Fruit fly (Drosophila melanogaster): ENCODE results near the gene per.

per gene

DNA sequence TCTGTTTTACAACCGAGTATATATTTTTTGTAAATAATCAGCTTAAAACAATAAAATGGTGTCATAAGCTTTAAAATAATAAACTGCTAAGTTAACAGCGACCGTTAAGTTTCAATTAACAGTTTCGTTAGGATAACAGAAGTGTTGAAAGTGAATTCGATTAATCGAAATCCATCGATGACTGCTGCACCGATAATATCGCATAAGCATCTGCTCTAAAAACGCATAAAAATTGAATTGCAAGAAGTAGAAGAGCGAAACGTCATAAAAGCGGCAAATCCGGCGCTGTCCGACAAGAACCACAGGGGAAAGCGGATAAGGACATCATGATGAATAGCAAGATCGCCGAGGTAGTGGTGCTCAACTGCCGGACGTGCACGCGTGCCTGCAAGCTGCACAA, 42.1 kb downstream of the per start, which contains the start of gene dwg (continued):
- TF ChIP-seq Hmx (GFP tag; optimal IDR thresholded peaks at IDR 0.05): no peak
- no peak for TF ChIP-seq fu2 (GFP tag; optimal IDR thresholded peaks at IDR 0.05)
- TF ChIP-seq Abd-B (GFP tag; optimal IDR thresholded peaks at IDR 0.05): peak; percentile 38
- TF ChIP-seq z (GFP tag; IDR thresholded peaks at IDR 0.05): no peak
- no peak for TF ChIP-seq Antp (GFP tag; optimal IDR thresholded peaks at IDR 0.05)
- peak; percentile 69 for TF ChIP-seq hb (GFP tag; IDR thresholded peaks at IDR 0.05; ENCODE audit: partially characterized antibody)
- no peak for TF ChIP-seq abd-A (tag; optimal IDR thresholded peaks at IDR 0.05)
- peak; percentile 67 for TF ChIP-seq CG3995 (GFP tag; optimal IDR thresholded peaks at IDR 0.05)
- no peak for TF ChIP-seq Usf (GFP tag; optimal IDR thresholded peaks at IDR 0.05)
- peak; percentile 62 for TF ChIP-seq tna (GFP tag; IDR thresholded peaks at IDR 0.05; ENCODE audit: partially characterized antibody)
- TF ChIP-seq CG4404 (GFP tag; IDR thresholded peaks at IDR 0.05): no peak
- TF ChIP-seq BEAF-32 (GFP tag; optimal IDR thresholded peaks at IDR 0.05): peak; percentile 79
- TF ChIP-seq CG34224 (GFP tag; IDR thresholded peaks at IDR 0.05; ENCODE audit: partially characterized antibody): peak; percentile 82
- TF ChIP-seq sc (optimal IDR thresholded peaks at IDR 0.05): no peak
- TF ChIP-seq sc (GFP tag; optimal IDR thresholded peaks at IDR 0.05): no peak
- TF ChIP-seq sima (GFP tag; optimal IDR thresholded peaks at IDR 0.05): no peak
- no peak for TF ChIP-seq CG12071 (GFP tag; optimal IDR thresholded peaks at IDR 0.05)
- peak; percentile 75 for TF ChIP-seq MBD-R2 (GFP tag; IDR thresholded peaks at IDR 0.05)
- TF ChIP-seq jing (GFP tag; optimal IDR thresholded peaks at IDR 0.05): no peak
- TF ChIP-seq sisA (GFP tag; IDR thresholded peaks at IDR 0.05): no peak
- TF ChIP-seq Vsx1 (GFP tag; optimal IDR thresholded peaks at IDR 0.05): no peak
- TF ChIP-seq CG11504 (tag; optimal IDR thresholded peaks at IDR 0.05): no peak
- TF ChIP-seq fd102C (GFP tag; optimal IDR thresholded peaks at IDR 0.05): no peak
- TF ChIP-seq hbn (GFP tag; IDR thresholded peaks at IDR 0.05; ENCODE audit: partially characterized antibody): peak; percentile 83
- TF ChIP-seq CG8281 (tag; optimal IDR thresholded peaks at IDR 0.05): no peak
- no peak for TF ChIP-seq CG9817 (tag; optimal IDR thresholded peaks at IDR 0.05)
- TF ChIP-seq mirr (GFP tag; optimal IDR thresholded peaks at IDR 0.05): no peak
- no peak for TF ChIP-seq luna (GFP tag; optimal IDR thresholded peaks at IDR 0.05)
- no peak for TF ChIP-seq en (GFP tag; optimal IDR thresholded peaks at IDR 0.05)
- TF ChIP-seq Sry-β (GFP tag; optimal IDR thresholded peaks at IDR 0.05): peak; percentile 4
- TF ChIP-seq sd (tag; optimal IDR thresholded peaks at IDR 0.05): no peak
- TF ChIP-seq otp (GFP tag; IDR thresholded peaks at IDR 0.05): no peak
- no peak for TF ChIP-seq ci (GFP tag; IDR thresholded peaks at IDR 0.05)
- peak; percentile 76 for TF ChIP-seq Dref (GFP tag; IDR thresholded peaks at IDR 0.05)
- TF ChIP-seq p53 (GFP tag; optimal IDR thresholded peaks at IDR 0.05): no peak
- no peak for TF ChIP-seq ash1 (GFP tag; optimal IDR thresholded peaks at IDR 0.05)
- no peak for TF ChIP-seq CG11456 (GFP tag; IDR thresholded peaks at IDR 0.05)
- no peak for TF ChIP-seq HmgD (GFP tag; optimal IDR thresholded peaks at IDR 0.05)
- no peak for TF ChIP-seq ranshi (GFP tag; IDR thresholded peaks at IDR 0.05)
- no peak for TF ChIP-seq CG13424 (tag; optimal IDR thresholded peaks at IDR 0.05)
- TF ChIP-seq Doc3 (GFP tag; IDR thresholded peaks at IDR 0.05; ENCODE audit: partially characterized antibody): peak; percentile 79
- peak; percentile 83 for TF ChIP-seq Dll (GFP tag; IDR thresholded peaks at IDR 0.05; ENCODE audit: partially characterized antibody)
- TF ChIP-seq Myb (GFP tag; optimal IDR thresholded peaks at IDR 0.05): peak; percentile 77
- peak; percentile 81 for TF ChIP-seq sna (GFP tag; IDR thresholded peaks at IDR 0.05; ENCODE audit: partially characterized antibody)
- no peak for TF ChIP-seq CG2889 (GFP tag; IDR thresholded peaks at IDR 0.05)
- TF ChIP-seq Blimp-1 (GFP tag; optimal IDR thresholded peaks at IDR 0.05): peak; percentile 75
- no peak for TF ChIP-seq CG8388 (GFP tag; optimal IDR thresholded peaks at IDR 0.05)
- no peak for TF ChIP-seq Trl (optimal IDR thresholded peaks at IDR 0.05)
- TF ChIP-seq Trl (GFP tag; optimal IDR thresholded peaks at IDR 0.05): no peak
- no peak for TF ChIP-seq fd3F (GFP tag; optimal IDR thresholded peaks at IDR 0.05)
- peak; percentile 53 for TF ChIP-seq pzg (GFP tag; optimal IDR thresholded peaks at IDR 0.05)
- no peak for TF ChIP-seq Oaz (GFP tag; IDR thresholded peaks at IDR 0.05)

Measured in whole organism, embryonic.